Worm (Caenorhabditis elegans): ENCODE data around the gene srh-137.

Gene srh-137

ce11 chrV:16744783-16745182, 28.3 kb upstream of the srh-137 start:
- TF ChIP-seq ztf-25 (GFP tag; IDR thresholded peaks at IDR 0.05) (0 out of 2 replicates have a peak, but pooled peaks have one; percentile 11), mcd-1 (GFP tag; IDR thresholded peaks at IDR 0.05) (peak; percentile 34; the same call in 1 of the 2 replicates), attf-3 (GFP tag; conservative IDR thresholded peaks at IDR 0.05) (no peak), repo-1 (tag; optimal IDR thresholded peaks at IDR 0.05) (peak; percentile 59), ceh-100 (GFP tag; IDR thresholded peaks at IDR 0.05) (peak; percentile 59), rec-8 (tag; optimal IDR thresholded peaks at IDR 0.05) (no peak), F10E7.11 (tag; optimal IDR thresholded peaks at IDR 0.05) (peak; percentile 3), lir-1 (GFP tag; conservative IDR thresholded peaks at IDR 0.05) (peak; percentile 37; the same call in 1 of the 2 replicates), rcor-1 (GFP tag; IDR thresholded peaks at IDR 0.05) (peak; percentile 68; the same call in 1 of the 2 replicates), Y79H2A.3 (GFP tag; conservative IDR thresholded peaks at IDR 0.05) (peak; percentile 95), B0336.3 (GFP tag; IDR thresholded peaks at IDR 0.05) (peak; percentile 89), B0035.1 (tag; optimal IDR thresholded peaks at IDR 0.05) (no peak), ekl-4 (GFP tag; IDR thresholded peaks at IDR 0.05) (peak; percentile 62; the same call in 1 of the 2 replicates), lsl-1 (GFP tag; optimal IDR thresholded peaks at IDR 0.05) (peak; percentile 3), ztf-3 (GFP tag; optimal IDR thresholded peaks at IDR 0.05) (no peak), dox-1 (GFP tag; IDR thresholded peaks at IDR 0.05) (no peak), die-1 (tag; optimal IDR thresholded peaks at IDR 0.05) (peak; percentile 48), hsf-1 (GFP tag; IDR thresholded peaks at IDR 0.05) (peak; percentile 72), pbrm-1 (GFP tag; IDR thresholded peaks at IDR 0.05) (peak; percentile 57), unc-130 (GFP tag; optimal IDR thresholded peaks at IDR 0.05) (peak; percentile 27), Y53G8AR.9 (GFP tag; conservative IDR thresholded peaks at IDR 0.05) (peak; percentile 87), sptf-2 (GFP tag; optimal IDR thresholded peaks at IDR 0.05) (no peak), F22D6.2 (tag; optimal IDR thresholded peaks at IDR 0.05) (no peak), nfyb-1 (GFP tag; IDR thresholded peaks at IDR 0.05) (0 out of 2 replicates have a peak, but pooled peaks have one; percentile 33), lin-40 (tag; optimal IDR thresholded peaks at IDR 0.05) (no peak), dpff-1 (tag; optimal IDR thresholded peaks at IDR 0.05) (no peak), ztf-22 (GFP tag; optimal IDR thresholded peaks at IDR 0.05) (no peak), ceh-40 (GFP tag; IDR thresholded peaks at IDR 0.05) (no peak), madf-6 (GFP tag; IDR thresholded peaks at IDR 0.05) (peak; percentile 78), rpc-1 (optimal IDR thresholded peaks at IDR 0.05) (no peak), rpc-1 (tag; optimal IDR thresholded peaks at IDR 0.05) (no peak), Y56A3A.18 (GFP tag; IDR thresholded peaks at IDR 0.05) (0 out of 2 replicates have a peak, but pooled peaks have one; percentile 53), F52B5.7 (tag; optimal IDR thresholded peaks at IDR 0.05) (peak; percentile 39), ztf-28 (GFP tag; IDR thresholded peaks at IDR 0.05) (0 out of 2 replicates have a peak, but pooled peaks have one; percentile 44), F39B2.1 (GFP tag; IDR thresholded peaks at IDR 0.05) (no peak), bed-2 (GFP tag; IDR thresholded peaks at IDR 0.05) (no peak), tlf-1 (GFP tag; optimal IDR thresholded peaks at IDR 0.05) (peak; percentile 48), lin-26 (GFP tag; IDR thresholded peaks at IDR 0.05) (peak; percentile 66), B0019.2 (GFP tag; conservative IDR thresholded peaks at IDR 0.05) (no peak; the same call in 1 of the 2 replicates), ama-1 (optimal IDR thresholded peaks at IDR 0.05) (no peak), ama-1 (GFP tag; optimal IDR thresholded peaks at IDR 0.05) (no peak), madf-8 (GFP tag; conservative IDR thresholded peaks at IDR 0.05) (peak; percentile 63), lag-1 (GFP tag; IDR thresholded peaks at IDR 0.05) (no peak), gei-17 (GFP tag; optimal IDR thresholded peaks at IDR 0.05) (no peak), egl-44 (GFP tag; IDR thresholded peaks at IDR 0.05) (peak; percentile 27; the same call in 1 of the 2 replicates), ceh-91 (GFP tag; IDR thresholded peaks at IDR 0.05) (peak; percentile 64; the same call in 1 of the 2 replicates), C17E4.6 (GFP tag; IDR thresholded peaks at IDR 0.05) (peak; percentile 63; the same call in 1 of the 2 replicates), ztf-18 (tag; optimal IDR thresholded peaks at IDR 0.05) (no peak), mel-28 (tag; optimal IDR thresholded peaks at IDR 0.05; ENCODE audit: borderline replicate concordance) (no peak)
